Worm (Caenorhabditis elegans) whole organism, L1 larva: ENCODE results near the gene K08D8.5.
A peak's percentile ranks its signal among the peaks of the same experiment; 100 is the strongest.

Source experiments
- C16A3.4 ChIP-seq: fragments of 150-350 bp; optimal IDR thresholded peaks from 2 replicates; lab custom pipeline; 2014; ENCODE audit warnings: missing biosample characterization, missing genetic modification characterization
- ama-1 ChIP-seq: fragments of 150-350 bp; optimal IDR thresholded peaks from 2 replicates; lab custom pipeline; 2014
- ceh-63 ChIP-seq: fragments of 200-800 bp; sonication (Bioruptor generic); optimal IDR thresholded peaks from 2 replicates; lab custom pipeline; 2018; ENCODE audit warnings: mild to moderate bottlenecking, missing genetic modification characterization, missing compliant biosample characterization
- ceh-8 ChIP-seq: fragments of 200-800 bp; sonication (Bioruptor generic); optimal IDR thresholded peaks from 2 replicates; lab custom pipeline; 2018; ENCODE audit warnings: mild to moderate bottlenecking, missing genetic modification characterization, moderate library complexity, missing compliant biosample characterization
- ceh-82 ChIP-seq, 3 experiments: fragments of 150-350 bp in 1 of 3; sonication (generic microtip) in 2 of 3; optimal IDR thresholded peaks; 2 replicates each; lab custom pipeline; 2014 to 2017; ENCODE audit warnings: missing biosample characterization in 3 of 3, missing genetic modification characterization in 3 of 3
- dsc-1 ChIP-seq: sonication (generic microtip); optimal IDR thresholded peaks from 2 replicates; lab custom pipeline; 2016; ENCODE audit warnings: mild to moderate bottlenecking, missing genetic modification characterization, missing compliant biosample characterization
- efl-1 ChIP-seq, 4 experiments: fragments of 150-350 bp; optimal IDR thresholded peaks in 3 of 4; peaks in 1 of 4; 1 replicate in 1 of 4; 2 replicates in 3 of 4; lab custom pipeline; 2014; ENCODE audit warnings: missing biosample characterization in 2 of 4, missing genetic modification characterization in 2 of 4, missing genetic modification reagents in 2 of 4
- elt-2 ChIP-seq: sonication (generic microtip); optimal IDR thresholded peaks from 2 replicates; lab custom pipeline; 2016; ENCODE audit warnings: missing genetic modification characterization, mild to moderate bottlenecking, inconsistent platforms, missing compliant biosample characterization, missing genetic modification reagents
- ets-5 ChIP-seq: fragments of 200-800 bp; sonication (Bioruptor generic); IDR thresholded peaks from 2 replicates; pipeline ENCODE4 v1.3.6; 2022; ENCODE audit warnings: missing genetic modification characterization, missing compliant biosample characterization
- fkh-10 ChIP-seq: sonication (generic microtip); optimal IDR thresholded peaks from 2 replicates; lab custom pipeline; 2017; ENCODE audit warnings: missing biosample characterization, missing genetic modification reagents, missing genetic modification characterization
- fkh-4 ChIP-seq: sonication (generic microtip); optimal IDR thresholded peaks from 2 replicates; lab custom pipeline; 2016; ENCODE audit warnings: missing compliant biosample characterization, missing genetic modification characterization, borderline replicate concordance
- fkh-8 ChIP-seq: sonication (generic microtip); optimal IDR thresholded peaks from 2 replicates; lab custom pipeline; 2016; ENCODE audit warnings: mild to moderate bottlenecking, missing genetic modification characterization, missing compliant biosample characterization
- fos-1 ChIP-seq: fragments of 150-350 bp; optimal IDR thresholded peaks from 2 replicates; lab custom pipeline; 2014; ENCODE audit warnings: missing biosample characterization, missing genetic modification characterization
- hpl-2 ChIP-seq: fragments of 150-350 bp; optimal IDR thresholded peaks from 2 replicates; lab custom pipeline; 2014; ENCODE audit warnings: missing biosample characterization, missing genetic modification reagents, missing genetic modification characterization
- jun-1 ChIP-seq: fragments of 150-350 bp; optimal IDR thresholded peaks from 2 replicates; lab custom pipeline; 2014; ENCODE audit warnings: missing biosample characterization, missing genetic modification reagents, missing genetic modification characterization
- lin-13 ChIP-seq: fragments of 150-350 bp; optimal IDR thresholded peaks from 2 replicates; lab custom pipeline; 2014; ENCODE audit warnings: missing biosample characterization, missing genetic modification reagents, missing genetic modification characterization
- lin-14 ChIP-seq: fragments of 200-800 bp; sonication (Bioruptor generic); optimal IDR thresholded peaks from 2 replicates; lab custom pipeline; 2018; ENCODE audit warnings: mild to moderate bottlenecking, missing genetic modification characterization, moderate library complexity, missing compliant biosample characterization
- lin-15B ChIP-seq: fragments of 150-350 bp; sonication (generic microtip); optimal IDR thresholded peaks from 3 replicates; lab custom pipeline; 2014; ENCODE audit warnings: missing biosample characterization, missing genetic modification characterization
- lin-35 ChIP-seq, 2 experiments: fragments of 150-350 bp; optimal IDR thresholded peaks; 2 replicates each; lab custom pipeline; 2014; ENCODE audit warnings: missing biosample characterization in 2 of 2, missing genetic modification characterization in 2 of 2, missing genetic modification reagents in 2 of 2
- lsy-2 ChIP-seq, 2 experiments: fragments of 150-350 bp; optimal IDR thresholded peaks; 2 replicates each; lab custom pipeline; 2014; ENCODE audit warnings: missing biosample characterization in 2 of 2, missing genetic modification characterization in 2 of 2
- mef-2 ChIP-seq: fragments of 150-350 bp; optimal IDR thresholded peaks from 2 replicates; lab custom pipeline; 2014; ENCODE audit warnings: missing biosample characterization, missing genetic modification characterization
- nhr-12 ChIP-seq: sonication (generic microtip); optimal IDR thresholded peaks from 2 replicates; lab custom pipeline; 2017; ENCODE audit warnings: missing biosample characterization, missing genetic modification characterization
- nhr-20 ChIP-seq: sonication (generic microtip); optimal IDR thresholded peaks from 2 replicates; lab custom pipeline; 2016; ENCODE audit warnings: mild to moderate bottlenecking, missing genetic modification characterization, missing compliant biosample characterization
- nhr-28 ChIP-seq: fragments of 150-350 bp; optimal IDR thresholded peaks from 2 replicates; lab custom pipeline; 2014; ENCODE audit warnings: missing biosample characterization, missing genetic modification characterization
- nhr-47 ChIP-seq: sonication (generic microtip); optimal IDR thresholded peaks from 2 replicates; lab custom pipeline; 2016; ENCODE audit warnings: mild to moderate bottlenecking, missing genetic modification characterization, moderate library complexity, missing compliant biosample characterization
- nhr-85 ChIP-seq: sonication (generic microtip); peaks from one replicate; lab custom pipeline; 2016; ENCODE audit warnings: missing genetic modification characterization, inconsistent platforms, missing compliant biosample characterization
- nhr-90 ChIP-seq: sonication (generic microtip); optimal IDR thresholded peaks from 2 replicates; lab custom pipeline; 2016; ENCODE audit warnings: mild to moderate bottlenecking, missing genetic modification characterization, missing compliant biosample characterization; ENCODE audit not compliant: poor library complexity
- pag-3 ChIP-seq: sonication (generic microtip); optimal IDR thresholded peaks from 2 replicates; lab custom pipeline; 2017; ENCODE audit warnings: missing genetic modification characterization, mild to moderate bottlenecking, missing compliant biosample characterization, antibody characterized with exemption, borderline replicate concordance; ENCODE audit not compliant: insufficient read depth
- pqm-1 ChIP-seq: sonication (generic microtip); optimal IDR thresholded peaks from 3 replicates; lab custom pipeline; 2017; ENCODE audit warnings: missing biosample characterization, missing genetic modification characterization
- snu-23 ChIP-seq: sonication (generic microtip); optimal IDR thresholded peaks from 2 replicates; lab custom pipeline; 2016; ENCODE audit warnings: missing genetic modification characterization, missing compliant biosample characterization
- sox-4 ChIP-seq: sonication (generic microtip); optimal IDR thresholded peaks from 2 replicates; lab custom pipeline; 2016; ENCODE audit warnings: missing genetic modification characterization, missing compliant biosample characterization
- sptf-1 ChIP-seq: fragments of 150-350 bp; optimal IDR thresholded peaks from 2 replicates; lab custom pipeline; 2014; ENCODE audit warnings: missing biosample characterization, missing genetic modification characterization
- sup-37 ChIP-seq: fragments of 200-800 bp; sonication (Bioruptor generic); optimal IDR thresholded peaks from 2 replicates; lab custom pipeline; 2018; ENCODE audit warnings: mild to moderate bottlenecking, missing genetic modification characterization, missing compliant biosample characterization
- vab-15 ChIP-seq: sonication (generic microtip); optimal IDR thresholded peaks from 2 replicates; lab custom pipeline; 2017; ENCODE audit warnings: missing genotype, mild to moderate bottlenecking, missing genetic modification characterization, missing compliant biosample characterization
- zag-1 ChIP-seq: fragments of 150-350 bp; optimal IDR thresholded peaks from 2 replicates; lab custom pipeline; 2014; ENCODE audit warnings: missing biosample characterization, missing genetic modification characterization
- ztf-11 ChIP-seq, 2 experiments: sonication (generic microtip); optimal IDR thresholded peaks; 2 replicates each; lab custom pipeline; 2016 to 2017; ENCODE audit warnings: missing genetic modification characterization in 2 of 2, missing biosample characterization in 1 of 2, missing compliant biosample characterization in 1 of 2
- ztf-4 ChIP-seq: fragments of 150-350 bp; optimal IDR thresholded peaks from 2 replicates; lab custom pipeline; 2014; ENCODE audit warnings: missing biosample characterization, missing genetic modification characterization

Gene K08D8.5

DNA sequence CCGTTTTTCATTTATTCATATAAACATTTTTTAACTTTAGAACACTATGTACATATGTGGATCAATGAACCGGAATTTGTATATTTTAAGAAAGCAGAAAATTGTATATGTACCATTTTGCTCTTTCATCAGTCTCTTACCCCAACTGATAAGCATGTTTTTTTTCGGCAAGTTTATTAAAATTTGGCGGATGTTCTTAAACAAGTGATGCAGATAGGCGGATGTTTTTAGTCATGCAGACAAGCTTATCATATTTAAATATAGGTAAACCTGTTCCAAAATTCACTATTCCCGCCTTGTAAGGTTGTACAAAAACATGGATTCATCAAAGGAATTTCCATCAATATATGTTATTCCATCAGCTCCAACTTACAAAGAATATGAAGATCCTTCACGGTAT is 12.5 kb downstream of the K08D8.5 start, which contains the start of gene K08D8.9:
Gene K08D8.9, plus strand, starts transcription at position 301 of the 400 bp plus-strand sequence.
- TF ChIP-seq nhr-28 (tag; lab: Kevin White, UChicago): no peak

DNA sequence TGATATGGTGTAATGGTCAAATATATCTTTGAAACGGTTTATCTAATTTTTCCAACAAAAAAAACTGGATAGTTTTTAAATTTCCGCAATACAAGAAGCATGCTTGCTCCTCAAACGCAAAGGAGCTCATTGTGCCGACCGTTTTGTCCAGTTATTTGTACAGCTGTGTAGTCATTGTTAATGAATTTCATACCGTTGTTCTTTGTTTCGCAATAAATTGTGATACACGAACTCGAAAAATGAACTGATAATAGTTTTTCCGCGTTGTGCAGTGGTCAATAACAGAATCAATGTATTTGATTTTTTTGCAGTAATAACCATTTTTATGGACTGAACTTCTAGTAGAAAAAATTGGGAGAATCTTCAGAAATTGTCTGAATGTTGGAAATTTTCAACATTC is 13.1 kb downstream of the K08D8.5 start:
- TF ChIP-seq lin-13 (GFP tag; lab: Kevin White, UChicago) (no peak), dsc-1 (no peak), ceh-63 (no peak), ets-5 (GFP tag; lab: Robert Waterston, UW) (no peak), zag-1 (tag; lab: Kevin White, UChicago) (no peak), elt-2 (tag; lab: Kevin White, UChicago) (peak; percentile 4), C16A3.4 (tag; lab: Kevin White, UChicago) (no peak), ceh-82 (tag; optimal IDR thresholded peaks at IDR 0.05; lab: Kevin White, UChicago) (no peak), snu-23 (GFP tag; lab: Kevin White, UChicago) (no peak), efl-1 (optimal IDR thresholded peaks at IDR 0.05; lab: Kevin White, UChicago) (no peak), efl-1 (GFP tag; optimal IDR thresholded peaks at IDR 0.05 in 1 of 2; lab: Kevin White, UChicago) (peak in 1 of 2 experiments; percentile 81), ama-1 (lab: Kevin White, UChicago) (no peak), jun-1 (no peak)

DNA sequence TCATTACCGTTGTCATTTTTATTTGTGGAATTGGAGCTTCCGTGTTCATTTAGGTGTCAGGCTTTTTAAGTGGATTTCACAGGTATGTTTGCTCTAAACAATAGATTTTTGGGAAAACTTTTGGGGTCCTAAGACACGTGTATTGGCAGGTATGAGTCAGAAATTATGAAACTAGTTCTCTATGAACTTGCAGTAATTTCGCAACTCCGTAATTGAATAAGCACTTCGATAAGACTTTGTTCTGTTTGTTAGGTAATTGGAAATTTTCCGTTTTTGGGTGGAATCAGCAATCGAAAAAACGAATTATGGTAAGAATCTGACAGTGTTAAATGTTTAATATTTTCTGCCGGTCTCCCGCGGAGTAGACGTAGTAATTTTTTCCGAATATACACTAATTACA is 14.8 kb downstream of the K08D8.5 start:
- TF ChIP-seq lin-14 (GFP tag; lab: Kevin White, UChicago): no peak
- TF ChIP-seq ztf-11 (tag; optimal IDR thresholded peaks at IDR 0.05; lab: Kevin White, UChicago): no peak
- no peak for TF ChIP-seq ztf-4
- TF ChIP-seq hpl-2 (GFP tag; lab: Kevin White, UChicago): no peak
- no peak for TF ChIP-seq fkh-4 (tag; lab: Kevin White, UChicago)
- TF ChIP-seq nhr-20 (tag; lab: Kevin White, UChicago): no peak
- no peak for TF ChIP-seq nhr-90 (tag; lab: Kevin White, UChicago)
- TF ChIP-seq, all 84 proteins: peak for 0

- no peak for TF ChIP-seq nhr-85
- peak in 1 of 2 experiments; percentile 24 for TF ChIP-seq lin-35 (GFP tag; optimal IDR thresholded peaks at IDR 0.05; lab: Kevin White, UChicago)
- TF ChIP-seq fkh-10: no peak
- TF ChIP-seq elt-2 (tag; lab: Kevin White, UChicago): peak; percentile 58
Observed at ce11 chrIV:12896371-12896882, 15.5 kb downstream of the K08D8.5 start, which contains the start of gene K08D8.7. Gene K08D8.7, plus strand, starts transcription at chrIV:12896832.

- TF ChIP-seq sox-4: no peak
- TF ChIP-seq fos-1 (tag; lab: Kevin White, UChicago): no peak
- no peak for TF ChIP-seq sup-37 (GFP tag; lab: Kevin White, UChicago)
- TF ChIP-seq, all 84 proteins: peak for 0
Observed at ce11 chrIV:12894996-12895395, 16.9 kb downstream of the K08D8.5 start, which contains the start of gene K08D8.11. Gene K08D8.11, plus strand, starts transcription at chrIV:12895296.

DNA sequence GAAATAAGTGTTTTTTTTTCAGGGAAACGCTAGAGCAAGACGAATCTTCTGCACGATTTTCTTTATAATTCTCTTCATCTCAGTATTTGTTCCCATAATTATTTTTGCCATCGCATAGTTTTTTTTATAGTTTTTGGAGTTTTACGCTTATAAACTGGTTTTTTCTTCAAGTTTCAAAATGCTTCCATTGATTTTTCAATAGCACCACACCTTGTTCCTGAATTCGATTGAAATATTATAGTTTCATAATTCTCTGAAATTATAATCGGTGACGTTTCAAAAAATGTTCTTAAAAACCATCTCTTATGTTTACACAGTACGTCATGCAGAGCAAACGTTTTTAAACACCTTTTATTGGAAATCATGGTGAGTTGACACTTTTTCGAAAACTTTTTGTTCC is 18.8 kb downstream of the K08D8.5 start, which contains the start of gene K08D8.12:
Gene K08D8.12, plus strand, starts transcription at position 301 of the 400 bp plus-strand sequence.
- peak; percentile 6 for TF ChIP-seq nhr-85
- no peak for TF ChIP-seq fkh-8

- no peak for TF ChIP-seq nhr-47
- TF ChIP-seq pqm-1 (tag; lab: Kevin White, UChicago): no peak
- TF ChIP-seq lsy-2 (tag; optimal IDR thresholded peaks at IDR 0.05; lab: Kevin White, UChicago): no peak
- no peak for TF ChIP-seq mef-2
- TF ChIP-seq nhr-12: no peak
- no peak for TF ChIP-seq sox-4
- TF ChIP-seq sptf-1 (tag; lab: Kevin White, UChicago): no peak
- no peak for TF ChIP-seq snu-23 (GFP tag; lab: Kevin White, UChicago)
- no peak for TF ChIP-seq efl-1 (optimal IDR thresholded peaks at IDR 0.05; lab: Kevin White, UChicago)
- TF ChIP-seq efl-1 (GFP tag; optimal IDR thresholded peaks at IDR 0.05 in 1 of 2; lab: Kevin White, UChicago): no peak
- TF ChIP-seq pag-3 (tag; lab: Kevin White, UChicago): no peak
- no peak for TF ChIP-seq ceh-8
- no peak for TF ChIP-seq lin-15B (tag; lab: Kevin White, UChicago)
- no peak for TF ChIP-seq vab-15 (tag; lab: Kevin White, UChicago)
- no peak for TF ChIP-seq nhr-20 (tag; lab: Kevin White, UChicago)
Observed at ce11 chrIV:12892194-12892593, 19.7 kb downstream of the K08D8.5 start, which contains the start of gene K08D8.1. Gene K08D8.1, plus strand, starts transcription at chrIV:12892494.
